Fruit fly (Drosophila melanogaster) whole organism, embryonic: ENCODE data around the gene CG15199.

Source experiments
- Bdp1 ChIP-seq: fragments of 200-800 bp; sonication (Bioruptor generic); optimal IDR thresholded peaks from 3 replicates; lab custom pipeline; 2016; ENCODE audit warnings: missing biosample characterization, missing genetic modification characterization
- Bgb ChIP-seq: fragments of 200-800 bp; sonication (Bioruptor generic); IDR thresholded peaks from 2 replicates; pipeline ENCODE4 v1.3.6; 2022; ENCODE audit warnings: missing biosample characterization, missing genetic modification characterization; ENCODE audit not compliant: partially characterized antibody
- CG1024 ChIP-seq: fragments of 200-800 bp; sonication (Bioruptor generic); IDR thresholded peaks from 2 replicates; pipeline ENCODE4 v1.3.6; 2022; ENCODE audit warnings: missing biosample characterization, missing genetic modification characterization
- CG11085 ChIP-seq: fragments of 200-800 bp; sonication (Bioruptor generic); IDR thresholded peaks from 2 replicates; pipeline ENCODE4 v1.3.6; 2022; ENCODE audit warnings: missing biosample characterization, missing genetic modification characterization
- CG11456 ChIP-seq: fragments of 200-800 bp; sonication (Bioruptor generic); IDR thresholded peaks from 3 replicates; pipeline ENCODE4 v1.3.6; 2022; ENCODE audit warnings: missing biosample characterization, missing genetic modification characterization
- CG12104 ChIP-seq: fragments of 200-800 bp; sonication (Bioruptor generic); optimal IDR thresholded peaks from 3 replicates; lab custom pipeline; 2016; ENCODE audit warnings: missing biosample characterization, missing genetic modification characterization
- CG13287 ChIP-seq: fragments of 200-800 bp; sonication (Bioruptor generic); IDR thresholded peaks from 2 replicates; pipeline ENCODE4 v1.3.6; 2022; ENCODE audit warnings: missing biosample characterization, missing genetic modification characterization; ENCODE audit not compliant: partially characterized antibody
- CG14441 ChIP-seq: fragments of 200-800 bp; sonication (Bioruptor generic); IDR thresholded peaks from 2 replicates; pipeline ENCODE4 v1.3.6; 2022; ENCODE audit warnings: missing biosample characterization, missing genetic modification characterization
- CG16779 ChIP-seq: fragments of 200-800 bp; sonication (Bioruptor generic); IDR thresholded peaks from 2 replicates; pipeline ENCODE4 v1.3.6; 2022; ENCODE audit warnings: missing biosample characterization, missing genetic modification characterization
- CG16863 ChIP-seq: fragments of 200-800 bp; sonication (Bioruptor generic); optimal IDR thresholded peaks from 3 replicates; lab custom pipeline; 2016; ENCODE audit warnings: missing biosample characterization, missing genetic modification characterization
- CG17361 ChIP-seq: fragments of 200-800 bp; sonication (Bioruptor generic); IDR thresholded peaks from 3 replicates; pipeline ENCODE4 v1.3.6; 2022; ENCODE audit warnings: missing biosample characterization, missing genetic modification characterization
- CG18011 ChIP-seq: fragments of 200-800 bp; sonication (Bioruptor generic); optimal IDR thresholded peaks from 2 replicates; lab custom pipeline; 2017; ENCODE audit warnings: missing biosample characterization, missing genetic modification characterization, mild to moderate bottlenecking, moderate library complexity, missing genotype
- CG18262 ChIP-seq: fragments of 200-800 bp; optimal IDR thresholded peaks from 3 replicates; lab custom pipeline; 2019; ENCODE audit warnings: missing biosample characterization, mild to moderate bottlenecking, missing genetic modification characterization, moderate library complexity
- CG2712 ChIP-seq: fragments of 200-800 bp; optimal IDR thresholded peaks from 3 replicates; lab custom pipeline; 2019; ENCODE audit warnings: missing biosample characterization, mild to moderate bottlenecking, missing genetic modification characterization, moderate library complexity
- CG33213 ChIP-seq: fragments of 200-800 bp; sonication (Bioruptor generic); optimal IDR thresholded peaks from 3 replicates; lab custom pipeline; 2016; ENCODE audit warnings: missing biosample characterization, missing genetic modification characterization
- CG3838 ChIP-seq: fragments of 200-800 bp; sonication (Bioruptor generic); optimal IDR thresholded peaks from 3 replicates; lab custom pipeline; 2016; ENCODE audit warnings: missing biosample characterization, missing genetic modification characterization
- CG4820 ChIP-seq: fragments of 200-800 bp; sonication (Bioruptor generic); optimal IDR thresholded peaks from 3 replicates; lab custom pipeline; 2016; ENCODE audit warnings: missing biosample characterization, missing genetic modification characterization
- CG6654 ChIP-seq: fragments of 200-800 bp; sonication (Bioruptor generic); optimal IDR thresholded peaks from 2 replicates; lab custom pipeline; 2017; ENCODE audit warnings: missing biosample characterization, mild to moderate bottlenecking, missing genetic modification characterization
- CG8924 ChIP-seq: fragments of 200-800 bp; optimal IDR thresholded peaks from 3 replicates; lab custom pipeline; 2019; ENCODE audit warnings: missing biosample characterization, mild to moderate bottlenecking, missing genetic modification characterization, moderate library complexity
- CG9727 ChIP-seq: fragments of 200-800 bp; sonication (Bioruptor generic); optimal IDR thresholded peaks from 3 replicates; lab custom pipeline; 2017; ENCODE audit warnings: missing biosample characterization, mild to moderate bottlenecking, missing genetic modification characterization
- D19B ChIP-seq: fragments of 200-800 bp; sonication (Bioruptor generic); optimal IDR thresholded peaks from 2 replicates; lab custom pipeline; 2017; ENCODE audit warnings: missing biosample characterization, mild to moderate bottlenecking, missing genetic modification characterization
- Dp ChIP-seq: fragments of 200-800 bp; sonication (Bioruptor generic); optimal IDR thresholded peaks from 2 replicates; lab custom pipeline; 2018; ENCODE audit warnings: missing biosample characterization, mild to moderate bottlenecking, missing genetic modification characterization, moderate library complexity
- Fer1 ChIP-seq: fragments of 200-800 bp; sonication (Bioruptor generic); optimal IDR thresholded peaks from 2 replicates; lab custom pipeline; 2017; ENCODE audit warnings: missing biosample characterization, mild to moderate bottlenecking, missing genetic modification characterization
- GATAe ChIP-seq: fragments of 200-800 bp; sonication (Bioruptor generic); conservative IDR thresholded peaks from 2 replicates; pipeline ENCODE4 v1.3.6; 2022; ENCODE audit warnings: missing biosample characterization, missing genetic modification characterization
- HLH54F ChIP-seq: fragments of 200-800 bp; sonication (Bioruptor generic); optimal IDR thresholded peaks from 3 replicates; lab custom pipeline; 2016; ENCODE audit warnings: missing biosample characterization, missing genetic modification characterization
- Kr ChIP-seq: fragments of 200-800 bp; sonication (Bioruptor generic); optimal IDR thresholded peaks from 2 replicates; lab custom pipeline; 2017; ENCODE audit warnings: missing biosample characterization, mild to moderate bottlenecking, missing genetic modification characterization
- Med ChIP-seq: fragments of 200-800 bp; sonication (Bioruptor generic); peaks from one replicate; lab custom pipeline; 2016; ENCODE audit warnings: missing biosample characterization, missing genetic modification characterization, mild to moderate bottlenecking, inconsistent platforms, moderate library complexity
- Myb ChIP-seq: fragments of 200-800 bp; sonication (Bioruptor generic); optimal IDR thresholded peaks from 2 replicates; lab custom pipeline; 2016; ENCODE audit warnings: missing biosample characterization, missing genetic modification characterization
- Oli ChIP-seq: fragments of 200-800 bp; sonication (Bioruptor generic); optimal IDR thresholded peaks from 2 replicates; lab custom pipeline; 2018; ENCODE audit warnings: missing biosample characterization, mild to moderate bottlenecking, missing genetic modification characterization, moderate library complexity
- Ptx1 ChIP-seq: fragments of 200-800 bp; sonication (Bioruptor generic); IDR thresholded peaks from 2 replicates; pipeline ENCODE4 v1.3.6; 2022; ENCODE audit warnings: missing biosample characterization, missing genetic modification characterization
- Xbp1 ChIP-seq: fragments of 200-800 bp; sonication (Bioruptor generic); optimal IDR thresholded peaks from 3 replicates; lab custom pipeline; 2016; ENCODE audit warnings: missing biosample characterization, mild to moderate bottlenecking, missing genetic modification characterization
- bbx ChIP-seq: fragments of 200-800 bp; sonication (Bioruptor generic); IDR thresholded peaks from 2 replicates; pipeline ENCODE4 v1.3.6; 2022; ENCODE audit warnings: missing biosample characterization, missing genetic modification characterization; ENCODE audit not compliant: partially characterized antibody
- bcd ChIP-seq: fragments of 200-800 bp; sonication (Bioruptor generic); optimal IDR thresholded peaks from 2 replicates; lab custom pipeline; 2017; ENCODE audit warnings: missing biosample characterization, mild to moderate bottlenecking, missing genetic modification characterization
- chif ChIP-seq, 2 experiments: fragments of 200-800 bp; sonication (Bioruptor generic); optimal IDR thresholded peaks; 3 replicates each; lab custom pipeline; 2016; ENCODE audit warnings: missing biosample characterization in 2 of 2, missing genetic modification characterization in 2 of 2
- crol ChIP-seq: fragments of 200-800 bp; sonication (Bioruptor generic); IDR thresholded peaks from 2 replicates; pipeline ENCODE4 v1.3.6; 2022; ENCODE audit warnings: missing biosample characterization, missing genetic modification characterization
- cwo ChIP-seq: fragments of 200-800 bp; sonication (Bioruptor generic); optimal IDR thresholded peaks from 3 replicates; lab custom pipeline; 2017; ENCODE audit warnings: missing biosample characterization, missing genetic modification characterization, mild to moderate bottlenecking, moderate library complexity, missing genetic modification reagents
- gsb-n ChIP-seq: fragments of 200-800 bp; sonication (Bioruptor generic); optimal IDR thresholded peaks from 3 replicates; lab custom pipeline; 2018; ENCODE audit warnings: missing biosample characterization, mild to moderate bottlenecking, missing genetic modification characterization
- ham ChIP-seq: fragments of 200-800 bp; sonication (Bioruptor generic); IDR thresholded peaks from 2 replicates; pipeline ENCODE4 v1.3.6; 2022; ENCODE audit warnings: missing biosample characterization, missing genetic modification characterization
- lilli ChIP-seq: fragments of 200-800 bp; sonication (Bioruptor generic); optimal IDR thresholded peaks from 3 replicates; lab custom pipeline; 2016; ENCODE audit warnings: missing biosample characterization, missing genetic modification characterization
- mld ChIP-seq: fragments of 200-800 bp; sonication (Bioruptor generic); IDR thresholded peaks from 3 replicates; pipeline ENCODE4 v1.3.6; 2022; ENCODE audit warnings: missing biosample characterization, missing genetic modification characterization; ENCODE audit not compliant: partially characterized antibody
- nerfin-2 ChIP-seq: fragments of 200-800 bp; sonication (Bioruptor generic); IDR thresholded peaks from 2 replicates; pipeline ENCODE4 v1.3.6; 2022; ENCODE audit warnings: missing biosample characterization, missing genetic modification characterization; ENCODE audit not compliant: partially characterized antibody
- pan ChIP-seq, 4 experiments: fragments of >200 bp in 3 of 4; fragments of 200-800 bp in 1 of 4; sonication (Bioruptor generic) in 1 of 4; optimal IDR thresholded peaks in 3 of 4; IDR thresholded peaks in 1 of 4; 2 replicates each; pipeline versions ENCODE4 v1.3.6 to Lab custom; 2017 to 2022; ENCODE audit warnings: missing biosample characterization in 2 of 4, missing genetic modification characterization in 2 of 4, mixed read lengths in 1 of 4
- pnt ChIP-seq: fragments of 200-800 bp; sonication (Bioruptor generic); optimal IDR thresholded peaks from 3 replicates; lab custom pipeline; 2016; ENCODE audit warnings: missing biosample characterization, missing genetic modification characterization
- psq ChIP-seq: fragments of 200-800 bp; sonication (Bioruptor generic); optimal IDR thresholded peaks from 2 replicates; lab custom pipeline; 2017; ENCODE audit warnings: missing biosample characterization, missing genetic modification characterization
- rib ChIP-seq: fragments of 200-800 bp; sonication (Bioruptor generic); IDR thresholded peaks from 2 replicates; pipeline ENCODE4 v1.3.6; 2022; ENCODE audit warnings: missing biosample characterization, missing genetic modification characterization
- sim ChIP-seq: fragments of 200-800 bp; sonication (Bioruptor generic); IDR thresholded peaks from 2 replicates; pipeline ENCODE4 v1.3.6; 2022; ENCODE audit warnings: missing biosample characterization, missing genetic modification characterization
- slbo ChIP-seq: fragments of 200-800 bp; sonication (Bioruptor generic); IDR thresholded peaks from 2 replicates; pipeline ENCODE4 v1.3.6; 2022; ENCODE audit warnings: missing biosample characterization, missing genetic modification characterization
- stwl ChIP-seq: fragments of 200-800 bp; sonication (Bioruptor generic); optimal IDR thresholded peaks from 3 replicates; lab custom pipeline; 2018; ENCODE audit warnings: missing biosample characterization, mild to moderate bottlenecking, missing genetic modification characterization, moderate library complexity
- vvl ChIP-seq: fragments of 200-800 bp; sonication (Bioruptor generic); IDR thresholded peaks from 2 replicates; pipeline ENCODE4 v1.3.6; 2022; ENCODE audit warnings: missing biosample characterization, missing genetic modification characterization

CG15199 gene

dm6 chrX:11153826-11154510 is 12.3 kb upstream of the CG15199 start, which contains the start of the genes rtv and Dlic (continued):
- TF ChIP-seq CG3838 (GFP tag; lab: Kevin White, UChicago) (no peak), CG16779 (GFP tag; lab: Robert Waterston, UW) (no peak), pan (optimal IDR thresholded peaks at IDR 0.05; lab: Kevin White, UChicago) (no peak), pan (GFP tag; optimal IDR thresholded peaks at IDR 0.05 in 1 of 2, IDR thresholded peaks at IDR 0.05 in 1 of 2) (no peak), bcd (GFP tag; lab: Kevin White, UChicago) (peak; percentile 16), Bgb (peak; percentile 57; the same call in 1 of the 2 replicates), CG4820 (no peak), vvl (GFP tag; lab: Robert Waterston, UW) (peak; percentile 15; the same call in 1 of the 2 replicates), CG11456 (GFP tag; lab: Robert Waterston, UW) (peak; percentile 73; the same call in 2 of the 3 replicates), sim (GFP tag; lab: Robert Waterston, UW) (no peak), CG16863 (GFP tag; lab: Kevin White, UChicago) (peak; percentile 29), CG1024 (GFP tag; lab: Robert Waterston, UW) (no peak), pnt (GFP tag; lab: Kevin White, UChicago) (peak; percentile 15), psq (GFP tag; lab: Kevin White, UChicago) (peak; percentile 99), CG33213 (GFP tag; lab: Kevin White, UChicago) (peak; percentile 22), CG17361 (GFP tag; lab: Robert Waterston, UW) (peak; percentile 48; the same call in 2 of the 3 replicates), CG11085 (GFP tag; lab: Robert Waterston, UW) (no peak), Kr (GFP tag; lab: Kevin White, UChicago) (no peak), crol (GFP tag; lab: Robert Waterston, UW) (peak; percentile 64), CG12104 (GFP tag; lab: Kevin White, UChicago) (peak; percentile 2), Dp (GFP tag; lab: Kevin White, UChicago) (peak; percentile 50), CG13287 (GFP tag; lab: Robert Waterston, UW) (peak; percentile 87), cwo (no peak), Fer1 (GFP tag; lab: Kevin White, UChicago) (no peak), GATAe (GFP tag; lab: Robert Waterston, UW) (no peak), Bdp1 (GFP tag; lab: Kevin White, UChicago) (no peak), stwl (tag; lab: Kevin White, UChicago) (peak; percentile 49), Xbp1 (GFP tag; lab: Kevin White, UChicago) (peak; percentile 47), HLH54F (GFP tag; lab: Kevin White, UChicago) (no peak), CG9727 (GFP tag; lab: Kevin White, UChicago) (peak; percentile 24), nerfin-2 (GFP tag; lab: Robert Waterston, UW) (peak; percentile 54; the same call in 1 of the 2 replicates), Ptx1 (GFP tag; lab: Robert Waterston, UW) (peak; percentile 37; the same call in 1 of the 2 replicates), slbo (GFP tag; lab: Robert Waterston, UW) (peak; percentile 43; the same call in 1 of the 2 replicates), Oli (tag; lab: Kevin White, UChicago) (no peak), Myb (GFP tag; lab: Kevin White, UChicago) (peak; percentile 29), mld (no peak), chif (GFP tag; optimal IDR thresholded peaks at IDR 0.05; lab: Kevin White, UChicago) (peak in 1 of 2 experiments; percentile 10), rib (GFP tag; lab: Robert Waterston, UW) (no peak), CG2712 (tag; lab: Kevin White, UChicago) (peak; percentile 65), bbx (GFP tag; lab: Robert Waterston, UW) (peak; percentile 57; the same call in 1 of the 2 replicates), CG18011 (GFP tag; lab: Kevin White, UChicago) (no peak), D19B (GFP tag; lab: Kevin White, UChicago) (peak; percentile 57), CG6654 (GFP tag; lab: Kevin White, UChicago) (no peak), ham (no peak), CG8924 (tag; lab: Kevin White, UChicago) (peak; percentile 30), CG18262 (tag; lab: Kevin White, UChicago) (peak; percentile 24), gsb-n (peak; percentile 20), lilli (GFP tag; lab: Kevin White, UChicago) (peak; percentile 24), CG14441 (GFP tag; lab: Robert Waterston, UW) (no peak), Med (GFP tag; lab: Kevin White, UChicago) (peak; percentile 85)
